Worm (Caenorhabditis elegans): ENCODE results near the gene F43H9.3.
A peak's percentile ranks its signal among the peaks of the same experiment; 100 is the strongest.

Gene F43H9.3

DNA sequence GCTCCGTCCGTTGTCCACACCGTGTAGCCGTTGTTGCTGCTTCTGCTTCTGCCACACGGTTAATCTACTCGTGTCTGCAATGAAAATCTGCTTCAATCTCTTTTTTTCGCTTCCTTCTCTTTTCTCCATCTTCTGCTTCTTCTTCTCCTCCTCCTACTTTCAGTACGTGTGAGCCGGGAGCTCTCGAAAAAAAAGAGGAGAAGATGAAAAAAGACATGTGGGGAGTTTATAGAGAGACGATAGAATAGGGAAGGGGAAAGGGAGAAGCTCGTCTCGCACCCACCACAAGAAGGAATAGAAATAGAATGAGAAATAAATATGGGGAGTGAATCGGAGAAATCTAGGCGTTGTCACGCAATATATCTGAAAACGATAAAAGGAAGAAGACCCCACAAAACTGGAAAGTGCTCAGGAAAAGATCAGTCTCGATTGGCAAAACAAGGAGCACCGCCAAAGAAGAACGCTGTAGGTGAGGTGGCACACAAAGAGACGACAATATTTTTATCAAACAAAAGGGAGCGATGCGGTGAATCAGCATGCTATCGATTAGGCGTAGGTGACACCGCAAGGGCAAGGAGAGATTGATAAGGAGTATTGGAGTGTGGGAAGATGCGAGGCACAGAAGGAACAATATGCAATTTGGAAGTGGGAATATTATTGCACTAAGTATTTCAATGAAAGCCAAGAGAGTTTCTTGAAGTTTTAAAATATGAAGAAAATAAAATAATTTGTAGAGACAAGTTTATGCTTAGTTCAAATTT, 46.9 kb downstream of the F43H9.3 start, which contains the start of gene let-413 (continued):
- TF ChIP-seq nhr-25 (tag; optimal IDR thresholded peaks at IDR 0.05; ENCODE audit: borderline replicate concordance, insufficient read depth) (no peak), F37D6.2 (tag; optimal IDR thresholded peaks at IDR 0.05) (no peak), T20F7.1 (GFP tag; optimal IDR thresholded peaks at IDR 0.05) (no peak), unc-130 (GFP tag; optimal IDR thresholded peaks at IDR 0.05) (no peak), hlh-30 (tag; optimal IDR thresholded peaks at IDR 0.05; ENCODE audit: insufficient read depth) (peak; percentile 8), lin-29 (GFP tag; IDR thresholded peaks at IDR 0.05) (no peak), tra-1 (GFP tag; IDR thresholded peaks at IDR 0.05) (no peak), ZK546.5 (tag; optimal IDR thresholded peaks at IDR 0.05) (no peak), spr-3 (GFP tag; optimal IDR thresholded peaks at IDR 0.05) (no peak), egl-43 (GFP tag; IDR thresholded peaks at IDR 0.05) (no peak), arid-1 (GFP tag; conservative IDR thresholded peaks at IDR 0.05) (no peak), lsy-2 (tag; optimal IDR thresholded peaks at IDR 0.05) (peak in 1 of 2 experiments; percentile 23), spr-1 (tag; optimal IDR thresholded peaks at IDR 0.05) (no peak), zip-2 (tag; optimal IDR thresholded peaks at IDR 0.05) (no peak), dmd-6 (GFP tag; IDR thresholded peaks at IDR 0.05) (peak; percentile 28; the same call in 1 of the 2 replicates), F10B5.3 (tag; optimal IDR thresholded peaks at IDR 0.05) (no peak), zfp-3 (GFP tag; conservative IDR thresholded peaks at IDR 0.05) (no peak), hif-1 (tag; optimal IDR thresholded peaks at IDR 0.05) (no peak), mdt-29 (GFP tag; IDR thresholded peaks at IDR 0.05) (no peak), vab-7 (GFP tag; IDR thresholded peaks at IDR 0.05) (no peak), lin-39 (tag; optimal IDR thresholded peaks at IDR 0.05) (no peak), T26A8.4 (GFP tag; IDR thresholded peaks at IDR 0.05) (no peak), nhr-6 (tag; optimal IDR thresholded peaks at IDR 0.05) (peak; percentile 44), fos-1 (tag; optimal IDR thresholded peaks at IDR 0.05) (no peak), nhr-11 (tag; optimal IDR thresholded peaks at IDR 0.05) (no peak), F26F4.8 (GFP tag; conservative IDR thresholded peaks at IDR 0.05) (no peak), pqm-1 (tag; optimal IDR thresholded peaks at IDR 0.05) (peak; percentile 76), Y75B8A.6 (GFP tag; IDR thresholded peaks at IDR 0.05) (no peak), D1046.2 (GFP tag; IDR thresholded peaks at IDR 0.05) (no peak), ceh-82 (tag; optimal IDR thresholded peaks at IDR 0.05) (no peak), ceh-28 (tag; optimal IDR thresholded peaks at IDR 0.05) (no peak), daf-8 (GFP tag; IDR thresholded peaks at IDR 0.05) (no peak), ztf-11 (tag; optimal IDR thresholded peaks at IDR 0.05) (no peak), fkh-10 (GFP tag; optimal IDR thresholded peaks at IDR 0.05) (peak; percentile 16), nhr-41 (GFP tag; IDR thresholded peaks at IDR 0.05) (no peak), gei-8 (GFP tag; optimal IDR thresholded peaks at IDR 0.05) (no peak), hmg-1.1 (GFP tag; IDR thresholded peaks at IDR 0.05) (no peak), lin-38 (GFP tag; IDR thresholded peaks at IDR 0.05) (no peak), daf-12 (tag; optimal IDR thresholded peaks at IDR 0.05) (no peak), saeg-2 (GFP tag; IDR thresholded peaks at IDR 0.05) (no peak), nhr-28 (tag; optimal IDR thresholded peaks at IDR 0.05) (peak; percentile 66), F44E2.7 (GFP tag; IDR thresholded peaks at IDR 0.05) (no peak), snpc-4 (tag; optimal IDR thresholded peaks at IDR 0.05) (no peak), F49E8.2 (tag; optimal IDR thresholded peaks at IDR 0.05; ENCODE audit: borderline replicate concordance) (no peak), madf-9 (GFP tag; conservative IDR thresholded peaks at IDR 0.05) (no peak), nhr-237 (tag; optimal IDR thresholded peaks at IDR 0.05) (no peak), mxl-2 (GFP tag; conservative IDR thresholded peaks at IDR 0.05) (no peak), ZK337.2 (GFP tag; IDR thresholded peaks at IDR 0.05) (no peak), daf-16 (GFP tag; optimal IDR thresholded peaks at IDR 0.05) (no peak), daf-16 (tag; optimal IDR thresholded peaks at IDR 0.05) (peak; percentile 39), mxl-3 (GFP tag; optimal IDR thresholded peaks at IDR 0.05) (peak; percentile 37)

All from whole organism, L4 larva.